Fruit fly (Drosophila melanogaster) Kc167 (cell line): ENCODE results near the gene HBS1.

Experiments
- Myc ChIP-seq: fragments of >200 bp; optimal IDR thresholded peaks from 2 replicates; lab custom pipeline; 2017; ENCODE audit warnings: missing external identifiers
- Sin3A ChIP-seq: fragments of >200 bp; optimal IDR thresholded peaks from 2 replicates; lab custom pipeline; 2018; ENCODE audit warnings: missing external identifiers
- h ChIP-seq: fragments of >200 bp; optimal IDR thresholded peaks from 3 replicates; lab custom pipeline; 2018; ENCODE audit warnings: missing external identifiers
- insv ChIP-seq: fragments of >200 bp; optimal IDR thresholded peaks from 3 replicates; lab custom pipeline; 2018; ENCODE audit warnings: missing external identifiers
- psq ChIP-seq: fragments of >200 bp; optimal IDR thresholded peaks from 2 replicates; lab custom pipeline; 2017; ENCODE audit warnings: missing external identifiers
- ttk ChIP-seq: sonication (Bioruptor generic); optimal IDR thresholded peaks from 2 replicates; lab custom pipeline; 2017; ENCODE audit warnings: missing external identifiers

HBS1 gene

DNA sequence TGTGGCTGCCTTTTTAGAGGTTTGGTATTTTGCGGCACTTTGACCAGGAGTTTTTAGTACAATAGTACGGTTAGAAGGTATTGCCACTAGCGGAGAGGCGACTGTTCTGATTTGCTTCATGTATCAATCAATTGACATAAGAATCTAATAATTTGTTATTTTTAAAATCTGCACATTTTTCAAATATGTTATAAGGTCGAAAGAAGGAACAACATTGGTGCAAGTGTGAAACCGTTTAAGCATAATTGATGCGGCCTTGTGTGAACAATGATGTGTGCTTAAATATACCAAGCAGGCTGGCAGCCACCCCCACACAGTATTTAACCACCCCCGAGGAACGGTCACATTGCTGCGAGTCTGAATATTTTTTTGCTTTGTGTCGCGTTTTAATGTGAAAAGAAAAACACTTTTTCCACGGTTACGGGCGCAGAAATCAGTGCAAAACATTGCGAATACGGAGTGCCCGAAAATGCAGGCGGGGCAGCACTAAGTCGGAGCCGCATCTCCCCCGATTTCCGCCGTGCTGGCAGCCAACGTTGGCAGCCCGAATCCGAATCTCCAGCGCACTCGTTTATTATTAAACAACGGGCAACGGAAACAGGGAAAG, at the start of gene HBS1, which contains the start of gene CG12025:
HBS1 (minus strand) TSS at position 120 of the 607 bp plus-strand sequence.
CG12025 (plus strand) TSS at position 310 of the 607 bp plus-strand sequence.
- no peak for TF ChIP-seq h (lab: Kevin White, UChicago)
- no peak for TF ChIP-seq psq (lab: Kevin White, UChicago)
- TF ChIP-seq insv (lab: Kevin White, UChicago): no peak
- no peak for TF ChIP-seq Sin3A (lab: Kevin White, UChicago)
- no peak for TF ChIP-seq Myc
- TF ChIP-seq ttk: no peak

- TF ChIP-seq Myc: no peak
- TF ChIP-seq ttk: no peak
Observed at dm6 chr3L:1914668-1915067, 49.6 kb upstream of the HBS1 start.

- TF ChIP-seq Sin3A (lab: Kevin White, UChicago): no peak
- no peak for TF ChIP-seq psq (lab: Kevin White, UChicago)
- no peak for TF ChIP-seq insv (lab: Kevin White, UChicago)
- TF ChIP-seq ttk: no peak
- no peak for TF ChIP-seq h (lab: Kevin White, UChicago)
- no peak for TF ChIP-seq Myc
Observed at dm6 chr3L:1910107-1910506, 45.1 kb upstream of the HBS1 start, which contains the start of gene dsb. Gene dsb (minus strand): TSS chr3L:1910197.

- TF ChIP-seq insv (lab: Kevin White, UChicago) (no peak), Sin3A (lab: Kevin White, UChicago) (no peak), Myc (no peak), psq (lab: Kevin White, UChicago) (no peak)
Observed at dm6 chr3L:1909000-1909399, 44.0 kb upstream of the HBS1 start.

DNA sequence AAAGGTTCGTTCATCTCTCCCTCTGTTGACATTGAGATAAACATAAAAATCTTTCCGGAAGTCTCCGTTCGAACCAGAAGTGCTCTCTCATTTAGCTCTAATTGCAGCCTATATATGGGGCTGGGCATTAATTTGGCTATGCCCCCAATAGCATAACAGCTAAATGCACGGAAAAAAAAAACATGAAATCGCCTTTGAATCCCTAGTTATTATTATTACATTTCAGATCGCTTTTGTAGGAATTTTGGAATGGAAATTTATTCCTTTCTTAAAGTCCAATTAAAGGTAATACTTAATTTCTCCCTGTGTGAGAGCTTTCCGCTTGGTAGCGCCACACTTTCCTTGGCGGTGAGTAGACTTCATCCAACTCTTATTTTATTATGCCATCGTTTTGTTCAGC, 41.2 kb upstream of the HBS1 start:
- no peak for TF ChIP-seq insv (lab: Kevin White, UChicago)
- no peak for TF ChIP-seq ttk
- TF ChIP-seq h (lab: Kevin White, UChicago): no peak
- TF ChIP-seq Sin3A (lab: Kevin White, UChicago): no peak
- no peak for TF ChIP-seq Myc

dm6 chr3L:1905273-1905672, 40.2 kb upstream of the HBS1 start:
- TF ChIP-seq Myc (no peak), insv (lab: Kevin White, UChicago) (no peak), ttk (no peak), psq (lab: Kevin White, UChicago) (no peak), Sin3A (lab: Kevin White, UChicago) (no peak), h (lab: Kevin White, UChicago) (no peak)

DNA sequence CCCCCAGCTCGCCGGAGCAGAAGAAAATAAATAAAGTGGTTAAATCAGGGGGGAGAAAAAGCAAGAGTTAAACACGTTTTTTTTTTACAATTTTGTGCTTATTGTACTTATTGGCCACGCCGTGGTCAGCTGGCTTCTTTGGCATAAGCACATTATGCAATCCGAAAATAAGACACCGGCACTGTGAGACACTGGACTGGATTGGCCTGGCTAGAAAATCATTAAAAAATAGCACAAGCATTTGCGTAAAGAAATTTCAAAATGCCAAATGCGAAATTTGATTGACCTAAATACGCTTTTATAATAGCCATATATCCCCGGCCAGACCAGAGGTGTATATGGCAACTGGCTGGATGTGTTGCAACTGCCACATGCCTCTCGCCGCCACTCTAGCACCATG, 39.4 kb upstream of the HBS1 start:
- TF ChIP-seq Myc (no peak), Sin3A (lab: Kevin White, UChicago) (no peak), ttk (no peak), insv (lab: Kevin White, UChicago) (no peak), h (lab: Kevin White, UChicago) (no peak), psq (lab: Kevin White, UChicago) (no peak)

DNA sequence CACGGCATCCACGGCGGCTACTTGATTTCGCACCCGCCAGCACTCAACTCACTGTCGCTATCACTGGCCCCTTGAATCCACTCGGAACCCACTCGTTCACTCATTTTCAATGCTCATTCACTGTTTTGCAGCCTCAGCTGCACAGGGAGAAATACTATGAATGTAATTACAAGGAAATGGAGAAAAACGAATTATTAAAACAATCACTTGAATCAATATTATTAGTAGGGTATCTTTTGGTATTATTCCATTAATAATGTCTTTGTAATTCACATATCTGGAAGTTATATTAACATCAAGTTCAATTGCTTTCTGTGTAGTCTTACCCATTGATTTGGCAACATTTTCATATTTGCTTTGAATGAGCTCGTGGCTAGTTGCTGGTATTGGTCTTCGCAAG, 35.6 kb upstream of the HBS1 start:
- TF ChIP-seq psq (lab: Kevin White, UChicago): no peak
- no peak for TF ChIP-seq Myc

dm6 chr3L:1899616-1900015, 34.6 kb upstream of the HBS1 start:
- TF ChIP-seq psq (lab: Kevin White, UChicago) (no peak), h (lab: Kevin White, UChicago) (no peak), Myc (no peak), insv (lab: Kevin White, UChicago) (no peak), ttk (no peak), Sin3A (lab: Kevin White, UChicago) (no peak)

dm6 chr3L:1897709-1898108, 32.7 kb upstream of the HBS1 start:
- TF ChIP-seq insv (lab: Kevin White, UChicago) (no peak), h (lab: Kevin White, UChicago) (no peak), ttk (no peak), Sin3A (lab: Kevin White, UChicago) (no peak), Myc (no peak)

- TF ChIP-seq insv (lab: Kevin White, UChicago): no peak
- TF ChIP-seq Myc: no peak
- TF ChIP-seq psq (lab: Kevin White, UChicago): no peak
- TF ChIP-seq h (lab: Kevin White, UChicago): no peak
- no peak for TF ChIP-seq ttk
- no peak for TF ChIP-seq Sin3A (lab: Kevin White, UChicago)
Observed at dm6 chr3L:1891914-1892313, 26.9 kb upstream of the HBS1 start.

- TF ChIP-seq psq (lab: Kevin White, UChicago) (no peak), Myc (no peak), h (lab: Kevin White, UChicago) (no peak), ttk (no peak), insv (lab: Kevin White, UChicago) (no peak), Sin3A (lab: Kevin White, UChicago) (no peak)
Observed at dm6 chr3L:1890941-1891340, 25.9 kb upstream of the HBS1 start.

DNA sequence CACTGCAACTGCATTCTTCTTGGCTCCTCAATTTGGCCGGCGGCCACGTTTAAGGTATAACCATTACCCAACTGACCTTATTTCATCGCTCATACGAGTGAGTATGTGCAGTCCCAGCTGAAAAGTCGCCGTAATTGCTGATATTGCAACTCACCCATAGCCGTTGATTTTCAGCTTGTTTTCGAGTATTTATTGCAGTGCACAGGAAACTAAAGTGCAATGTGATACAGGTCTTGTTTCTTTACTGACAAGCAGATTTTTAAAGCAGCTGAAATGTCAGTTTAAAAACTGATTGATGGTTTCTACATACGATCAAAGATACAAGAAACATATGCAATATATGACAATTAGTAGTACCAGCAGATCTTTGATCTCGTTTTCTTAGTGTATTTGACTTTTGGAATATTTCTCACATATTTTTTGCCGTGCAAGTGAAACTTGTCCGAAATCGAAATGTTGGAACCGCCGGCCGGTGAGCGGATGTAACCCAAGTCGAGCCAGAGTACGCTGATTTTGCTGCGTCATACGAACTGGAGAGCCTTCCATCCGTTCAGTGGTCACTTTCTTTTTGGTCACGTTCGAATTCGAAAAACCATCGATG, 23.0 kb upstream of the HBS1 start:
- TF ChIP-seq insv (lab: Kevin White, UChicago) (no peak), h (lab: Kevin White, UChicago) (no peak), ttk (no peak), Myc (no peak), Sin3A (lab: Kevin White, UChicago) (no peak)
